Fruit fly (Drosophila melanogaster): ENCODE results near the gene tai.

- no peak for TF ChIP-seq usp (GFP tag; optimal IDR thresholded peaks at IDR 0.05)
- no peak for TF ChIP-seq psq (optimal IDR thresholded peaks at IDR 0.05)
Observed at dm6 chr2L:9189272-9189671, 22.7 kb downstream of the tai start.

Measured in whole organism.